Worm (Caenorhabditis elegans) whole organism, young adult: ENCODE data around the gene npp-3.

Experiments used
- D2030.7 ChIP-seq: fragments of 200-800 bp; sonication (Bioruptor generic); IDR thresholded peaks from 2 replicates; pipeline ENCODE4 v1.3.6; 2022; ENCODE audit warnings: missing genetic modification reagents, missing genetic modification characterization, missing compliant biosample characterization
- F10E7.11 ChIP-seq: sonication (generic microtip); optimal IDR thresholded peaks from 2 replicates; lab custom pipeline; 2017; ENCODE audit warnings: mild to moderate bottlenecking, missing genetic modification characterization, moderate library complexity, missing compliant biosample characterization
- F22D6.2 ChIP-seq: sonication (generic microtip); optimal IDR thresholded peaks from 2 replicates; lab custom pipeline; 2016; ENCODE audit warnings: mild to moderate bottlenecking, missing genetic modification characterization, missing compliant biosample characterization
- F49E8.2 ChIP-seq: sonication (generic microtip); optimal IDR thresholded peaks from 3 replicates; lab custom pipeline; 2017; ENCODE audit warnings: missing genetic modification characterization, mild to moderate bottlenecking, missing compliant biosample characterization, antibody characterized with exemption, moderate library complexity; ENCODE audit not compliant: insufficient read depth
- F52B5.7 ChIP-seq: sonication (generic microtip); optimal IDR thresholded peaks from 2 replicates; lab custom pipeline; 2016; ENCODE audit warnings: mild to moderate bottlenecking, missing genetic modification characterization, missing compliant biosample characterization
- K12H6.12 ChIP-seq: fragments of 200-800 bp; sonication (Bioruptor generic); optimal IDR thresholded peaks from 2 replicates; lab custom pipeline; 2018; ENCODE audit warnings: mild to moderate bottlenecking, missing genetic modification characterization, missing compliant biosample characterization
- T07F8.4 ChIP-seq: sonication (generic microtip); optimal IDR thresholded peaks from 2 replicates; lab custom pipeline; 2016; ENCODE audit warnings: mild to moderate bottlenecking, missing genetic modification characterization, moderate library complexity, missing compliant biosample characterization
- Y53G8AR.9 ChIP-seq: fragments of 200-800 bp; sonication (Bioruptor generic); conservative IDR thresholded peaks from 2 replicates; pipeline ENCODE4 v1.3.6; 2022; ENCODE audit warnings: missing genetic modification reagents, missing genetic modification characterization, missing compliant biosample characterization
- Y56A3A.18 ChIP-seq: fragments of 200-800 bp; sonication (Bioruptor generic); IDR thresholded peaks from 2 replicates; pipeline ENCODE4 v1.3.6; 2022; ENCODE audit warnings: missing genetic modification reagents, missing genetic modification characterization, missing compliant biosample characterization
- aptf-2 ChIP-seq: fragments of 200-800 bp; sonication (Bioruptor generic); conservative IDR thresholded peaks from 2 replicates; pipeline ENCODE4 v1.3.6; 2022; ENCODE audit warnings: missing genetic modification reagents, missing genetic modification characterization, missing compliant biosample characterization
- attf-5 ChIP-seq: fragments of 200-800 bp; sonication (Bioruptor generic); optimal IDR thresholded peaks from 2 replicates; lab custom pipeline; 2018; ENCODE audit warnings: mild to moderate bottlenecking, missing genetic modification characterization, missing compliant biosample characterization
- attf-6 ChIP-seq: fragments of 200-800 bp; sonication (Bioruptor generic); IDR thresholded peaks from 2 replicates; pipeline ENCODE4 v1.3.6; 2022; ENCODE audit warnings: missing genetic modification reagents, missing genetic modification characterization, missing compliant biosample characterization
- cebp-2 ChIP-seq: fragments of 200-800 bp; sonication (Bioruptor generic); IDR thresholded peaks from 2 replicates; pipeline ENCODE4 v1.3.6; 2022; ENCODE audit warnings: missing genetic modification characterization, missing compliant biosample characterization
- dpl-1 ChIP-seq: fragments of 150-350 bp; optimal IDR thresholded peaks from 2 replicates; lab custom pipeline; 2014; ENCODE audit warnings: missing biosample characterization, missing genetic modification reagents, missing genetic modification characterization
- egl-18 ChIP-seq: fragments of 200-800 bp; sonication (Bioruptor generic); IDR thresholded peaks from 2 replicates; pipeline ENCODE4 v1.3.6; 2022; ENCODE audit warnings: missing genetic modification reagents, missing genetic modification characterization, missing compliant biosample characterization
- egl-44 ChIP-seq: fragments of 200-800 bp; sonication (Bioruptor generic); IDR thresholded peaks from 2 replicates; pipeline ENCODE4 v1.3.6; 2022; ENCODE audit warnings: missing genetic modification reagents, missing genetic modification characterization, missing compliant biosample characterization
- ets-4 ChIP-seq: fragments of 200-800 bp; sonication (Bioruptor generic); optimal IDR thresholded peaks from 2 replicates; lab custom pipeline; 2018; ENCODE audit warnings: mild to moderate bottlenecking, missing genetic modification characterization, missing compliant biosample characterization
- hlh-12 ChIP-seq: sonication (generic microtip); optimal IDR thresholded peaks from 2 replicates; lab custom pipeline; 2016; ENCODE audit warnings: missing genetic modification characterization, missing compliant biosample characterization
- hlh-26 ChIP-seq: fragments of 200-800 bp; sonication (Bioruptor generic); conservative IDR thresholded peaks from 2 replicates; pipeline ENCODE4 v1.3.6; 2022; ENCODE audit warnings: missing genetic modification reagents, missing genetic modification characterization, missing compliant biosample characterization
- lag-1 ChIP-seq: fragments of 200-800 bp; sonication (Bioruptor generic); IDR thresholded peaks from 2 replicates; pipeline ENCODE4 v1.3.6; 2022; ENCODE audit warnings: missing genetic modification reagents, missing genetic modification characterization, missing compliant biosample characterization
- lin-35 ChIP-seq, 3 experiments: fragments of 150-350 bp in 2 of 3; sonication (generic microtip) in 1 of 3; optimal IDR thresholded peaks; 2 replicates each; lab custom pipeline; 2014 to 2018; ENCODE audit warnings: missing biosample characterization in 3 of 3, missing genetic modification characterization in 3 of 3, missing genetic modification reagents in 3 of 3
- lin-40 ChIP-seq: sonication (generic microtip); optimal IDR thresholded peaks from 2 replicates; lab custom pipeline; 2016; ENCODE audit warnings: missing genetic modification characterization, mild to moderate bottlenecking, missing compliant biosample characterization, missing genotype, missing genetic modification reagents
- lir-1 ChIP-seq: fragments of 200-800 bp; sonication (Bioruptor generic); conservative IDR thresholded peaks from 2 replicates; pipeline ENCODE4 v1.3.6; 2022; ENCODE audit warnings: missing genetic modification reagents, missing genetic modification characterization, missing compliant biosample characterization
- lsy-27 ChIP-seq: sonication (generic microtip); optimal IDR thresholded peaks from 2 replicates; lab custom pipeline; 2017; ENCODE audit warnings: missing genetic modification characterization, mild to moderate bottlenecking, missing compliant biosample characterization, antibody characterized with exemption, missing genotype, borderline replicate concordance; ENCODE audit not compliant: insufficient read depth
- madf-10 ChIP-seq: sonication (generic microtip); optimal IDR thresholded peaks from 2 replicates; lab custom pipeline; 2016; ENCODE audit warnings: mild to moderate bottlenecking, missing genetic modification characterization, missing compliant biosample characterization
- madf-3 ChIP-seq: fragments of 200-800 bp; sonication (Bioruptor generic); IDR thresholded peaks from 2 replicates; pipeline ENCODE4 v1.3.6; 2022; ENCODE audit warnings: missing genetic modification reagents, missing genetic modification characterization, missing compliant biosample characterization
- madf-6 ChIP-seq: fragments of 200-800 bp; sonication (Bioruptor generic); IDR thresholded peaks from 2 replicates; pipeline ENCODE4 v1.3.6; 2022; ENCODE audit warnings: missing genetic modification reagents, missing genetic modification characterization, missing compliant biosample characterization
- madf-8 ChIP-seq: fragments of 200-800 bp; sonication (Bioruptor generic); conservative IDR thresholded peaks from 2 replicates; pipeline ENCODE4 v1.3.6; 2022; ENCODE audit warnings: missing genetic modification reagents, missing genetic modification characterization, missing compliant biosample characterization
- nhr-120 ChIP-seq: fragments of 200-800 bp; sonication (Bioruptor generic); IDR thresholded peaks from 2 replicates; pipeline ENCODE4 v1.3.6; 2022; ENCODE audit warnings: missing genetic modification characterization, missing compliant biosample characterization
- nhr-80 ChIP-seq: sonication (generic microtip); optimal IDR thresholded peaks from 2 replicates; lab custom pipeline; 2016; ENCODE audit warnings: missing genetic modification characterization, missing compliant biosample characterization
- pha-4 ChIP-seq: fragments of 150-350 bp; sonication (generic microtip); optimal IDR thresholded peaks from 2 replicates; lab custom pipeline; 2014; ENCODE audit warnings: missing biosample characterization, missing genetic modification reagents, missing genetic modification characterization
- repo-1 ChIP-seq: sonication (generic microtip); optimal IDR thresholded peaks from 2 replicates; lab custom pipeline; 2017; ENCODE audit warnings: mild to moderate bottlenecking, missing genetic modification characterization, missing compliant biosample characterization
- snpc-1.3 ChIP-seq: sonication (generic microtip); optimal IDR thresholded peaks from 2 replicates; lab custom pipeline; 2017; ENCODE audit warnings: missing genetic modification characterization, mild to moderate bottlenecking, missing compliant biosample characterization, antibody characterized with exemption, moderate library complexity, missing genotype, missing genetic modification reagents; ENCODE audit not compliant: insufficient read depth
- sptf-2 ChIP-seq: fragments of 200-800 bp; sonication (Bioruptor generic); optimal IDR thresholded peaks from 2 replicates; lab custom pipeline; 2018; ENCODE audit warnings: mild to moderate bottlenecking, missing genetic modification characterization, missing compliant biosample characterization
- tbp1 ChIP-seq: fragments of 200-800 bp; sonication (Bioruptor generic); optimal IDR thresholded peaks from 2 replicates; lab custom pipeline; 2018; ENCODE audit warnings: mild to moderate bottlenecking, missing genetic modification characterization, missing compliant biosample characterization
- zim-3 ChIP-seq: sonication (generic microtip); optimal IDR thresholded peaks from 2 replicates; lab custom pipeline; 2017; ENCODE audit warnings: mild to moderate bottlenecking, missing genetic modification characterization, moderate library complexity, missing compliant biosample characterization
- ztf-18 ChIP-seq: sonication (generic microtip); optimal IDR thresholded peaks from 2 replicates; lab custom pipeline; 2016; ENCODE audit warnings: missing genotype, mild to moderate bottlenecking, missing genetic modification characterization, missing compliant biosample characterization

npp-3 gene

DNA sequence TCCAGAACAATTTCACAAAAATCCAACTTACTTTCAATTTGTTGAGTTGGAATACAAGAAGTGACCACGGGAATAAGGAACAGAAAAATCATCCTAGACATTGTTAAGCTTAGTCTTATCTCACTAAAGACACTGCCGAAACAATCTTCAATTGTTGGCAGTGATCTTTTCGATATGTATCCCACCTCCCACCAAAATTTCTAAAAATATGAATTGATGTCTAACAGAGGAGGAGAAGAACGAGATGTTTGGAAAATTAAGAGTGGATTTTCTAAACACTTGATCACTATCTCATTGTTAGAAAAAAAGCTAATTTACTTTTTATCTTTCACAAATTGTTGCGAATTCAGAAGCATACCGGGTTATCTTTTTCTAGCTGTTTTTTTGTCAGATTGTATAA, 42.1 kb downstream of the npp-3 start, which contains the start of gene clec-144:
TSS of gene clec-144 (minus strand) at position 101 of the 400 bp plus-strand sequence.
- no peak for TF ChIP-seq F22D6.2 (tag; lab: Kevin White, UChicago)
- no peak for TF ChIP-seq D2030.7 (GFP tag; lab: Robert Waterston, UW)
- no peak for TF ChIP-seq madf-6
- TF ChIP-seq egl-18, result no peak
- no peak for TF ChIP-seq dpl-1
- no peak for TF ChIP-seq pha-4 (tag; lab: Kevin White, UChicago)
- TF ChIP-seq hlh-12, result no peak
- no peak for TF ChIP-seq ets-4
- no peak for TF ChIP-seq ztf-18 (tag; lab: Kevin White, UChicago)
- no peak for TF ChIP-seq nhr-120
- no peak for TF ChIP-seq madf-8
- TF ChIP-seq aptf-2 (GFP tag; lab: Robert Waterston, UW), result no peak
- no peak for TF ChIP-seq snpc-1.3 (tag; lab: Kevin White, UChicago)
- TF ChIP-seq madf-3 (GFP tag; lab: Robert Waterston, UW), result no peak

- TF ChIP-seq nhr-80 (tag; lab: Kevin White, UChicago) (peak; percentile 31), attf-5 (GFP tag; lab: Kevin White, UChicago) (peak; percentile 7), Y56A3A.18 (GFP tag; lab: Robert Waterston, UW) (no peak)
These were observed 44.0 kb downstream of the npp-3 start for ce11 chrII:11830601-11831000.

DNA sequence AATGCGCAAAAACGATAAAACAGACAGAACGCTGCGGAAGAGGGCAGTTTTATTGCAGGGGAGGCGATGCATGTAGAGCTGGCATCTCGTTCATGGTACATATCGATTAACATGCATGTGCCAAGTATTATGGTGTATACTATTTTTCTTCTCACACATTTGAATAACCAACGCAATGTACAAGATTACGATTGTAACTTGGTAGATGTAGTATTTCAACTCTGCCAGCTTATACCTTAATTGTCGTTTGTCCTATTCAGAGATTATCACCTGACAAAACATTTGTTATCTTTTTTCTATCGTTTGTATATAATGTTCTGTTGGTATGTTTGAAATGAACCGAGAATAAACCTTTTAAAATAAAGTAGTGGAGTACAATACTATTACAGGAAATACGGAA, 44.7 kb downstream of the npp-3 start, which contains the start of gene pes-5:
TSS of gene pes-5 (minus strand) at position 101 of the 400 bp plus-strand sequence.
- no peak for TF ChIP-seq egl-44
- no peak for TF ChIP-seq lsy-27 (tag; lab: Kevin White, UChicago)
- TF ChIP-seq lin-35 (GFP tag; optimal IDR thresholded peaks at IDR 0.05; lab: Kevin White, UChicago), result no peak
- TF ChIP-seq T07F8.4 (tag; lab: Kevin White, UChicago), result no peak
- no peak for TF ChIP-seq F52B5.7 (tag; lab: Kevin White, UChicago)
- TF ChIP-seq repo-1, result no peak
- no peak for TF ChIP-seq lir-1
- TF ChIP-seq madf-10 (tag; lab: Kevin White, UChicago), result no peak
- TF ChIP-seq F10E7.11 (tag; lab: Kevin White, UChicago), result no peak
- TF ChIP-seq cebp-2, result no peak
- no peak for TF ChIP-seq lag-1 (GFP tag; lab: Robert Waterston, UW)
- TF ChIP-seq sptf-2 (GFP tag; lab: Kevin White, UChicago), result no peak
- TF ChIP-seq K12H6.12, result no peak
- TF ChIP-seq lin-40 (tag; lab: Kevin White, UChicago), result no peak
- TF ChIP-seq hlh-26, result no peak
- TF ChIP-seq zim-3 (tag; lab: Kevin White, UChicago), result no peak
- no peak for TF ChIP-seq attf-5 (GFP tag; lab: Kevin White, UChicago)
- no peak for TF ChIP-seq Y53G8AR.9 (GFP tag; lab: Robert Waterston, UW)
- no peak for TF ChIP-seq attf-6 (GFP tag; lab: Robert Waterston, UW)
- TF ChIP-seq F49E8.2 (tag; lab: Kevin White, UChicago), result no peak

ce11 chrII:11824673-11825072, 49.9 kb downstream of the npp-3 start:
- peak; percentile 65 for TF ChIP-seq tbp1
- TF ChIP-seq, all 124 proteins: peak for 1; not testable (repeated sequence) for 123
